Worm (Caenorhabditis elegans) whole organism, young adult: Measurements from ENCODE around the gene ZK105.11.
A peak's percentile ranks its signal among the peaks of the same experiment; 100 is the strongest.

Source experiments
- Y53F4B.3 ChIP-seq: fragments of 200-800 bp; sonication (Bioruptor generic); IDR thresholded peaks from 2 replicates; pipeline ENCODE4 v1.3.6; 2022; ENCODE audit warnings: missing genetic modification reagents, missing genetic modification characterization, missing compliant biosample characterization
- ama-1 ChIP-seq, 3 experiments: fragments of 150-350 bp in 1 of 3; sonication (generic microtip) in 2 of 3; optimal IDR thresholded peaks; 2 replicates each; lab custom pipeline; 2014 to 2018; ENCODE audit warnings: missing biosample characterization in 2 of 3, missing genetic modification characterization in 2 of 3, missing genetic modification reagents in 2 of 3
- attf-6 ChIP-seq: fragments of 200-800 bp; sonication (Bioruptor generic); IDR thresholded peaks from 2 replicates; pipeline ENCODE4 v1.3.6; 2022; ENCODE audit warnings: missing genetic modification reagents, missing genetic modification characterization, missing compliant biosample characterization
- nhr-80 ChIP-seq: sonication (generic microtip); optimal IDR thresholded peaks from 2 replicates; lab custom pipeline; 2016; ENCODE audit warnings: missing genetic modification characterization, missing compliant biosample characterization
- pha-4 ChIP-seq: fragments of 150-350 bp; sonication (generic microtip); optimal IDR thresholded peaks from 2 replicates; lab custom pipeline; 2014; ENCODE audit warnings: missing biosample characterization, missing genetic modification reagents, missing genetic modification characterization

DNA sequence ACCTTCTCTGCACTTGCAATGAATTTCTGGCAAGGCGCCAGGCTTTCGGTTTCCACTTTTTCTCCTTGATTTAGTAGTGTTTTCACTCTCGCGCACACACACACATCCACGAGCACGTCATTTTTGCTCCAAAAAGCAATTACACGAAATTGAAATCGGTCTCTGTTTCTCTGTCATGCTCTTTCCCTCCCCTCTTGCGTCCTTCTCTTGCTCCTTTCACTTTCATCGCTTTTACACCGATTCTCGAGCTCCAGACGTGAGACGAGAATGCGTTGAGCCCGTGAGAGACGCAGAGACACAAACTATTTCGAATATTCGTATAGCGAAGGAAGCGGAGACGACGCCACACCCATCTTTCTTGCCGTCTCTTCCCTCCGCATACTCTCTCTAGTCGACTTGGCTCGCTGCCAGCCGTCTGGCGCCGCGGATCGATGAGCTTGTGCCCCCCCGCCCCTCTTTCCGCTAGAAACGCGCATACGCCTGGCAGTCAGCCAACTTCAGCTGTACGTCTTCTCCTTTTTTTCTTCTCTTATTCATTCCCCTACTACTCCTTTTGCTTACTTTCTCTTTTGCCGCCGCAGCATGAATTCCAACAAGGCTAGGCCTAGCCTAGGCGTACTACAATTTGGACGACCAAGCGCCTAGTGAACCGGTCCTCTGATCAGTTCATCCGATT lies 19.7 kb upstream of the ZK105.11 start:
- TF ChIP-seq Y53F4B.3 (GFP tag; lab: Robert Waterston, UW) (no peak), ama-1 (optimal IDR thresholded peaks at IDR 0.05; lab: Kevin White, UChicago) (no peak), ama-1 (GFP tag; optimal IDR thresholded peaks at IDR 0.05; lab: Kevin White, UChicago) (no peak), nhr-80 (tag; lab: Kevin White, UChicago) (peak; percentile 63), attf-6 (GFP tag; lab: Robert Waterston, UW) (no peak), pha-4 (no peak)
